Fruit fly (Drosophila melanogaster) whole organism, prepupa: Measurements from ENCODE around the gene c12.2.

Experiments
- Blimp-1 ChIP-seq: fragments of 200-800 bp; sonication (Bioruptor generic); optimal IDR thresholded peaks from 3 replicates; lab custom pipeline; 2017; ENCODE audit warnings: missing biosample characterization, missing genetic modification characterization, mild to moderate bottlenecking, moderate library complexity, missing genetic modification reagents
- CG10631 ChIP-seq: fragments of 200-800 bp; sonication (Bioruptor generic); optimal IDR thresholded peaks from 2 replicates; lab custom pipeline; 2016; ENCODE audit warnings: missing biosample characterization, missing genetic modification characterization
- CG10669 ChIP-seq: fragments of 200-800 bp; sonication (Bioruptor generic); optimal IDR thresholded peaks from 3 replicates; lab custom pipeline; 2018; ENCODE audit warnings: missing biosample characterization, mild to moderate bottlenecking, missing genetic modification characterization, moderate library complexity
- CG11902 ChIP-seq: fragments of 200-800 bp; sonication (Bioruptor generic); optimal IDR thresholded peaks from 3 replicates; lab custom pipeline; 2016; ENCODE audit warnings: missing biosample characterization, missing genetic modification characterization
- CG15336 ChIP-seq: fragments of 200-800 bp; sonication (Bioruptor generic); IDR thresholded peaks from 2 replicates; pipeline ENCODE4 v1.3.6; 2022; ENCODE audit warnings: missing biosample characterization, missing genetic modification characterization
- CG1621 ChIP-seq: fragments of 200-800 bp; sonication (Bioruptor generic); optimal IDR thresholded peaks from 3 replicates; lab custom pipeline; 2018; ENCODE audit warnings: missing biosample characterization, mild to moderate bottlenecking, missing genetic modification characterization
- CG3032 ChIP-seq: fragments of 200-800 bp; optimal IDR thresholded peaks from 2 replicates; lab custom pipeline; 2019; ENCODE audit warnings: missing biosample characterization, mild to moderate bottlenecking, missing genetic modification characterization, moderate library complexity
- CG31627 ChIP-seq: fragments of 200-800 bp; sonication (Bioruptor generic); optimal IDR thresholded peaks from 3 replicates; lab custom pipeline; 2016; ENCODE audit warnings: missing biosample characterization, missing genetic modification characterization
- CG32006 ChIP-seq: fragments of 200-800 bp; sonication (Bioruptor generic); optimal IDR thresholded peaks from 3 replicates; lab custom pipeline; 2017; ENCODE audit warnings: missing biosample characterization, mild to moderate bottlenecking, missing genetic modification characterization
- CG34406 ChIP-seq: fragments of 200-800 bp; sonication (Bioruptor generic); optimal IDR thresholded peaks from 3 replicates; lab custom pipeline; 2016; ENCODE audit warnings: missing biosample characterization, missing genetic modification characterization
- CG4318 ChIP-seq: fragments of 200-800 bp; sonication (Bioruptor generic); optimal IDR thresholded peaks from 3 replicates; lab custom pipeline; 2017; ENCODE audit warnings: missing biosample characterization, mild to moderate bottlenecking, missing genetic modification characterization
- CG6163 ChIP-seq: fragments of 200-800 bp; sonication (Bioruptor generic); IDR thresholded peaks from 3 replicates; pipeline ENCODE4 v1.3.6; 2022; ENCODE audit warnings: missing biosample characterization, missing genetic modification characterization
- CG6276 ChIP-seq: fragments of 200-800 bp; sonication (Bioruptor generic); optimal IDR thresholded peaks from 2 replicates; lab custom pipeline; 2017; ENCODE audit warnings: missing biosample characterization, mild to moderate bottlenecking, missing genetic modification characterization
- CG6808 ChIP-seq: fragments of 200-800 bp; sonication (Bioruptor generic); optimal IDR thresholded peaks from 3 replicates; lab custom pipeline; 2017; ENCODE audit warnings: missing biosample characterization, missing genetic modification characterization, mild to moderate bottlenecking, moderate library complexity, missing genetic modification reagents
- CG6854 ChIP-seq: fragments of 200-800 bp; sonication (Bioruptor generic); optimal IDR thresholded peaks from 2 replicates; lab custom pipeline; 2017; ENCODE audit warnings: missing biosample characterization, mild to moderate bottlenecking, missing genetic modification characterization
- CG7368 ChIP-seq: fragments of 200-800 bp; sonication (Bioruptor generic); optimal IDR thresholded peaks from 3 replicates; lab custom pipeline; 2016; ENCODE audit warnings: missing biosample characterization, missing genetic modification characterization
- CG8319 ChIP-seq: fragments of 200-800 bp; sonication (Bioruptor generic); optimal IDR thresholded peaks from 3 replicates; lab custom pipeline; 2016; ENCODE audit warnings: missing biosample characterization, missing genetic modification characterization
- CG9139 ChIP-seq: fragments of 200-800 bp; sonication (Bioruptor generic); optimal IDR thresholded peaks from 3 replicates; lab custom pipeline; 2017; ENCODE audit warnings: missing biosample characterization, mild to moderate bottlenecking, missing genetic modification characterization
- Eip78C ChIP-seq: fragments of 200-800 bp; sonication (Bioruptor generic); peaks from one replicate; lab custom pipeline; 2016; ENCODE audit warnings: missing biosample characterization, missing genetic modification characterization
- Eip93F ChIP-seq: fragments of 200-800 bp; sonication (Bioruptor generic); optimal IDR thresholded peaks from 2 replicates; lab custom pipeline; 2016; ENCODE audit warnings: missing biosample characterization, mild to moderate bottlenecking, missing genetic modification characterization
- Ets21C ChIP-seq: fragments of 200-800 bp; sonication (Bioruptor generic); optimal IDR thresholded peaks from 3 replicates; lab custom pipeline; 2016; ENCODE audit warnings: missing biosample characterization, missing genetic modification characterization
- Ets96B ChIP-seq: fragments of 200-800 bp; optimal IDR thresholded peaks from 2 replicates; lab custom pipeline; 2019; ENCODE audit warnings: missing biosample characterization, mild to moderate bottlenecking, missing genetic modification characterization, moderate library complexity
- Gug ChIP-seq: fragments of 200-800 bp; sonication (Bioruptor generic); IDR thresholded peaks from 2 replicates; pipeline ENCODE4 v1.3.6; 2022; ENCODE audit warnings: missing biosample characterization, missing genetic modification characterization
- Hr38 ChIP-seq: sonication (Bioruptor generic); optimal IDR thresholded peaks from 2 replicates; lab custom pipeline; 2016; ENCODE audit warnings: missing biosample characterization, missing genetic modification characterization
- Hr39 ChIP-seq: fragments of 200-800 bp; sonication (Bioruptor generic); optimal IDR thresholded peaks from 2 replicates; lab custom pipeline; 2016; ENCODE audit warnings: missing biosample characterization, missing genetic modification characterization
- Hr4 ChIP-seq: fragments of 200-800 bp; sonication (Bioruptor generic); optimal IDR thresholded peaks from 3 replicates; lab custom pipeline; 2016; ENCODE audit warnings: missing biosample characterization, missing genetic modification characterization
- Lpt ChIP-seq: fragments of 200-800 bp; sonication (Bioruptor generic); optimal IDR thresholded peaks from 3 replicates; lab custom pipeline; 2016; ENCODE audit warnings: missing biosample characterization, missing genetic modification characterization
- Met ChIP-seq: fragments of 200-800 bp; sonication (Bioruptor generic); optimal IDR thresholded peaks from 3 replicates; lab custom pipeline; 2016; ENCODE audit warnings: missing biosample characterization, missing genetic modification characterization
- OdsH ChIP-seq: fragments of 200-800 bp; sonication (Bioruptor generic); optimal IDR thresholded peaks from 3 replicates; lab custom pipeline; 2016; ENCODE audit warnings: missing biosample characterization, missing genetic modification characterization
- Smox ChIP-seq: fragments of 200-800 bp; sonication (Bioruptor generic); optimal IDR thresholded peaks from 3 replicates; lab custom pipeline; 2016; ENCODE audit warnings: missing biosample characterization, missing genetic modification characterization
- Sox102F ChIP-seq: fragments of 200-800 bp; sonication (Bioruptor generic); optimal IDR thresholded peaks from 2 replicates; lab custom pipeline; 2016; ENCODE audit warnings: missing biosample characterization, mild to moderate bottlenecking, missing genetic modification characterization
- Sox14 ChIP-seq: fragments of 200-800 bp; sonication (Bioruptor generic); optimal IDR thresholded peaks from 3 replicates; lab custom pipeline; 2016; ENCODE audit warnings: missing biosample characterization, missing genetic modification characterization
- achi ChIP-seq: fragments of 200-800 bp; sonication (Bioruptor generic); optimal IDR thresholded peaks from 3 replicates; lab custom pipeline; 2016; ENCODE audit warnings: missing biosample characterization, missing genetic modification characterization
- acj6 ChIP-seq: fragments of 200-800 bp; sonication (Bioruptor generic); optimal IDR thresholded peaks from 3 replicates; lab custom pipeline; 2016; ENCODE audit warnings: missing biosample characterization, missing genetic modification characterization
- cyc ChIP-seq: fragments of 200-800 bp; sonication (Bioruptor generic); optimal IDR thresholded peaks from 3 replicates; lab custom pipeline; 2016; ENCODE audit warnings: missing biosample characterization, missing genetic modification characterization
- dac ChIP-seq: fragments of 200-800 bp; sonication (Bioruptor generic); optimal IDR thresholded peaks from 2 replicates; lab custom pipeline; 2017; ENCODE audit warnings: missing biosample characterization, mild to moderate bottlenecking, missing genetic modification characterization
- eg ChIP-seq: fragments of 200-800 bp; sonication (Bioruptor generic); IDR thresholded peaks from 3 replicates; pipeline ENCODE4 v1.3.6; 2022; ENCODE audit warnings: missing biosample characterization, missing genetic modification characterization
- esn ChIP-seq: fragments of 200-800 bp; sonication (Bioruptor generic); optimal IDR thresholded peaks from 2 replicates; lab custom pipeline; 2016; ENCODE audit warnings: missing biosample characterization, mild to moderate bottlenecking, missing genetic modification characterization, moderate library complexity
- lz ChIP-seq: fragments of 200-800 bp; sonication (Bioruptor generic); optimal IDR thresholded peaks from 3 replicates; lab custom pipeline; 2016; ENCODE audit warnings: missing biosample characterization, missing genetic modification characterization
- net ChIP-seq: fragments of 200-800 bp; sonication (Bioruptor generic); optimal IDR thresholded peaks from 3 replicates; lab custom pipeline; 2016; ENCODE audit warnings: missing biosample characterization, missing genetic modification characterization
- pdm3 ChIP-seq: fragments of 200-800 bp; sonication (Bioruptor generic); optimal IDR thresholded peaks from 3 replicates; lab custom pipeline; 2016; ENCODE audit warnings: missing biosample characterization, missing genetic modification characterization
- salr ChIP-seq, 2 experiments: fragments of 200-800 bp; sonication (Bioruptor generic); optimal IDR thresholded peaks; 3 replicates each; lab custom pipeline; 2016 to 2018; ENCODE audit warnings: missing biosample characterization in 2 of 2, missing genetic modification characterization in 2 of 2, mild to moderate bottlenecking in 1 of 2
- spab ChIP-seq: fragments of 200-800 bp; sonication (Bioruptor generic); optimal IDR thresholded peaks from 2 replicates; lab custom pipeline; 2017; ENCODE audit warnings: missing biosample characterization, mild to moderate bottlenecking, missing genetic modification characterization, missing genetic modification reagents
- ss ChIP-seq, 2 experiments: fragments of 200-800 bp; sonication (Bioruptor generic); optimal IDR thresholded peaks; 2 replicates in 1 of 2; 3 replicates in 1 of 2; lab custom pipeline; 2017 to 2018; ENCODE audit warnings: mild to moderate bottlenecking in 2 of 2, missing biosample characterization in 2 of 2, missing genetic modification characterization in 2 of 2, moderate library complexity in 1 of 2
- svp ChIP-seq: fragments of 200-800 bp; sonication (Bioruptor generic); peaks from one replicate; lab custom pipeline; 2016; ENCODE audit warnings: missing biosample characterization, missing genetic modification characterization
- topi ChIP-seq: fragments of 200-800 bp; sonication (Bioruptor generic); optimal IDR thresholded peaks from 3 replicates; lab custom pipeline; 2016; ENCODE audit warnings: missing biosample characterization, missing genetic modification characterization
- vri ChIP-seq: fragments of 200-800 bp; sonication (Bioruptor generic); optimal IDR thresholded peaks from 3 replicates; lab custom pipeline; 2016; ENCODE audit warnings: missing biosample characterization, mild to moderate bottlenecking, missing genetic modification characterization

Gene c12.2

DNA sequence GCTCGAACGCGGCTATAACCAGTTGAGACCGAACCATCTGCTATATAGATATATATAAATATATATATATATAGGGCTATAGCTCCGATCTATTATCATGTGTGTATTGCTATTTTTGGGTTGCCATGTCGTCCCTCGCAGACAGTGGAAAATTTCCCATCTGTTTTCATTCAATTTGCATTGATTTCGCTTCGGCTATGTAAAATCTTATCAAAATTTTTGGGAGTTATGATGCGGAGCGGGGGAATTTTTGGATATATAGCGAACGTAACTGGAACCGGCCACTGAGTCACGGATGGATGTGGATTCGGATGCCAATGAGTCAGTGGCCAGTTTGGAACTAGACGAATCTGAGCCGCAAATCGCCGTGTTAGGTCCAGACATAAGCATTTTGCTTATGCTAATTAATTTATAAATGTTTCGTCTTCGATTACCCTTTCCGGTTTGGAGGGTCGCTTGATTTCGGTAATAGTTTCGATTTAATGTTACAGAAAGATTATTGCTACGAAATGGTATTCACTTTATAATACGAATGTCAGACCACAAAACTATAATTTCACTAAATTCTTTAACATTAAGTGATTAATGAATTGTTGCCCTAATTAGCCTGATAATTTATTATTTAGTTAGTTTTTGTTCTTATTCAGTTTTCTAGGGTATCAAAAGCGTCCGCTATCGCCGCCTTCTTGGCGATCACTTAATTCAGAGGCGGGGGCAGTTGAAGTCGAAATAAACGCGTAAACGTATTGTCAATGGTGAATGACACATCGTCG lies 21.3 kb upstream of the c12.2 start:
- TF ChIP-seq CG6808 (GFP tag; lab: Kevin White, UChicago) (no peak), Hr39 (GFP tag; lab: Kevin White, UChicago) (peak; percentile 18), svp (peak; percentile 14), topi (GFP tag; lab: Kevin White, UChicago) (peak; percentile 27), lz (peak; percentile 59), Met (GFP tag; lab: Kevin White, UChicago) (peak; percentile 18), Sox14 (GFP tag; lab: Kevin White, UChicago) (peak; percentile 19), Ets21C (peak; percentile 5), Smox (GFP tag; lab: Kevin White, UChicago) (peak; percentile 35), CG1621 (no peak), CG4318 (no peak), ss (GFP tag; optimal IDR thresholded peaks at IDR 0.05; lab: Kevin White, UChicago) (no peak), Eip78C (GFP tag; lab: Kevin White, UChicago) (peak; percentile 48), esn (GFP tag; lab: Kevin White, UChicago) (peak; percentile 46), CG31627 (GFP tag; lab: Kevin White, UChicago) (peak; percentile 51), achi (GFP tag; lab: Kevin White, UChicago) (no peak), vri (GFP tag; lab: Kevin White, UChicago) (peak; percentile 10), Sox102F (GFP tag; lab: Kevin White, UChicago) (peak; percentile 36)

DNA sequence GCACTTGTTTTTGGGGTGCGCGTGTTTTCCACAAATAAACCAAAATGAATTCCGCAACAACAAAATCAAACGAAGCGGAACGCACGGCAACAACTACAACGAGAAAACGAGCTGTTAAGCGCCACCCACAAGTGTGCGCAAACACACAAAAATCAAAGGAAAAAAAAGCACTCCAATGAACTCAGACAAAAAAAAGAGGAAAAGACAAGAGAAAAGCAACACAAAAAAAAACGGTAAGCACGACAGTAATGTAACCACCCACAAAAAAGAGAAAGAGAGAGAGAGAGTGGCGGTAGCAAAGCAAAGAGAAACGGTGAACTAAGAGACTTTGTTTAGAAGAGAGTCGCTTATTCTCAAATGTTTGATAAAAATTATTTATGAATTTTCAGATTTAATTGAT lies 13.4 kb upstream of the c12.2 start:
- TF ChIP-seq CG10631 (GFP tag; lab: Kevin White, UChicago) (peak; percentile 25), topi (GFP tag; lab: Kevin White, UChicago) (peak; percentile 63), CG10669 (GFP tag; lab: Kevin White, UChicago) (peak; percentile 78), CG11902 (GFP tag; lab: Kevin White, UChicago) (no peak), Gug (GFP tag; lab: Robert Waterston, UW) (peak; percentile 77), cyc (GFP tag; lab: Kevin White, UChicago) (no peak), net (GFP tag; lab: Kevin White, UChicago) (peak; percentile 94), Met (GFP tag; lab: Kevin White, UChicago) (peak; percentile 70), Blimp-1 (GFP tag; lab: Kevin White, UChicago) (peak; percentile 48), CG6854 (GFP tag; lab: Kevin White, UChicago) (peak; percentile 94), spab (GFP tag; lab: Kevin White, UChicago) (peak; percentile 79), ss (GFP tag; optimal IDR thresholded peaks at IDR 0.05; lab: Kevin White, UChicago) (peak; percentile 90 to 92), Hr38 (GFP tag; lab: Kevin White, UChicago) (peak; percentile 15), CG1621 (peak; percentile 74), pdm3 (GFP tag; lab: Kevin White, UChicago) (peak; percentile 84), salr (GFP tag; optimal IDR thresholded peaks at IDR 0.05; lab: Kevin White, UChicago) (peak; percentile 36 to 80), CG6808 (GFP tag; lab: Kevin White, UChicago) (peak; percentile 87), Hr39 (GFP tag; lab: Kevin White, UChicago) (no peak), CG7368 (GFP tag; lab: Kevin White, UChicago) (peak; percentile 82), CG6163 (peak; percentile 98), CG6276 (GFP tag; lab: Kevin White, UChicago) (peak; percentile 95), CG8319 (GFP tag; lab: Kevin White, UChicago) (peak; percentile 60), OdsH (GFP tag; lab: Kevin White, UChicago) (peak; percentile 59), CG34406 (GFP tag; lab: Kevin White, UChicago) (peak; percentile 80), Lpt (peak; percentile 92), Eip93F (peak; percentile 13), eg (GFP tag; lab: Robert Waterston, UW) (peak; percentile 99), CG3032 (tag; lab: Kevin White, UChicago) (peak; percentile 77), esn (GFP tag; lab: Kevin White, UChicago) (peak; percentile 58), dac (GFP tag; lab: Kevin White, UChicago) (peak; percentile 81), vri (GFP tag; lab: Kevin White, UChicago) (peak; percentile 73), acj6 (peak; percentile 7), Ets21C (no peak), CG31627 (GFP tag; lab: Kevin White, UChicago) (no peak), Ets96B (peak; percentile 55), CG32006 (GFP tag; lab: Kevin White, UChicago) (peak; percentile 74), svp (no peak), CG15336 (GFP tag; lab: Robert Waterston, UW) (peak; percentile 94), Hr4 (peak; percentile 64), CG9139 (GFP tag; lab: Kevin White, UChicago) (peak; percentile 90)
